Worm (Caenorhabditis elegans): ENCODE data around the gene C13G3.12.

DNA sequence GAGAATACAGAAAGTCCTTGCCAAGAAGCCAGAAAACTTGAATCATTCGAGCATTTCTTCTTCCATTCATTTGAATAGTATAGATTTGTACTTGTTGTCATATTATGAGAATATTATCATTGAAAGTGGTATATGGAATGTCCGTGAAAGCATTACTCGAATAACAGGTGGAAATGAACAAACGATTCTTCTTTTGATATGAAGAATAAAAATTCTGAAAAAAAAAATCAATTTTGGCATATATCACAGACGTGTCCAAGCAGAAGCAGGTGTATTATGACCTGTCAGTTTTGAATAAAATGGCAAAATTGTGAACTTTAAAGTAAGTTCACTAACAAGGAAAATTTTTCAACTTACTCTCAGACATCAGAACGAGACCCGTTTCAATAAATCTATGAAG, 34.3 kb upstream of the C13G3.12 start, which contains the start of gene srh-75:
- no peak for TF ChIP-seq eor-1 (tag; optimal IDR thresholded peaks at IDR 0.05)
- no peak for TF ChIP-seq ama-1 (optimal IDR thresholded peaks at IDR 0.05)
- TF ChIP-seq nhr-12 (tag; optimal IDR thresholded peaks at IDR 0.05): no peak
- TF ChIP-seq unc-39 (tag; optimal IDR thresholded peaks at IDR 0.05): no peak
- no peak for TF ChIP-seq ceh-9 (tag; optimal IDR thresholded peaks at IDR 0.05)
- TF ChIP-seq mdl-1 (tag; optimal IDR thresholded peaks at IDR 0.05): no peak
- TF ChIP-seq unc-62 (GFP tag; optimal IDR thresholded peaks at IDR 0.05): no peak
- no peak for TF ChIP-seq ztf-11 (tag; optimal IDR thresholded peaks at IDR 0.05)
- TF ChIP-seq elt-3 (tag; optimal IDR thresholded peaks at IDR 0.05): no peak
- no peak for TF ChIP-seq lin-15B (tag; optimal IDR thresholded peaks at IDR 0.05)
- TF ChIP-seq elt-2 (tag; optimal IDR thresholded peaks at IDR 0.05): no peak
- no peak for TF ChIP-seq nhr-25 (tag; optimal IDR thresholded peaks at IDR 0.05)

Measured in whole organism, L3 larva.